Worm (Caenorhabditis elegans) whole organism, L4/young adult: ENCODE data around the gene D1086.10.

Experiments used
- W03F9.2 ChIP-seq: fragments of 150-350 bp; optimal IDR thresholded peaks from 2 replicates; lab custom pipeline; 2014; ENCODE audit warnings: missing biosample characterization, missing genetic modification characterization
- dao-5 ChIP-seq: sonication (generic microtip); optimal IDR thresholded peaks from 2 replicates; lab custom pipeline; 2016; ENCODE audit warnings: missing genotype, missing genetic modification characterization, moderate library complexity, missing compliant biosample characterization
- him-1 ChIP-seq: sonication (generic microtip); optimal IDR thresholded peaks from 2 replicates; lab custom pipeline; 2016; ENCODE audit warnings: missing genotype, missing genetic modification reagents, missing genetic modification characterization, missing compliant biosample characterization

DNA sequence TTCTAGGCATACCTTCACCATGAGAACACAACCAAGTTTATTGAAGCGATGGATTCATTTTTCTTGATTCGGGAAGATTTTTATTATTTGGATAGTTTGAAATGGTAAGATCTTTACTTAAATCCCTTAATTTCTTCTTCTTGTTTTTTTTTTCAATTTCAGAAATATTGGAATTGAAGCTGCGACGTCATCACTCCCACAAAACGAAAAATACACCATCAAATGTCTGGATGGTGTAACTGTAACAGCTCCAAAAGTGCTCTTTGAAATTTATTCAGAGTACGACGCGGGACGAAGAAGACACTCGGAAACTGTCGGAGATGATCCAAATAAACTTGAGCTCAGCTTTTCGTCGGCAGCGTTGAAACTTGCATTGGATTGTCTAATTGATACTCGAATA, 18.1 kb upstream of the D1086.10 start, which contains the start of gene D1086.21:
- no peak for TF ChIP-seq him-1 (tag; lab: Kevin White, UChicago)
- no peak for TF ChIP-seq W03F9.2 (tag; lab: Kevin White, UChicago)
- TF ChIP-seq dao-5 (tag; lab: Kevin White, UChicago): no peak
